Worm (Caenorhabditis elegans) whole organism, L4/young adult: ENCODE data around the gene C47E8.1.

Experiments used
- dao-5 ChIP-seq: sonication (generic microtip); optimal IDR thresholded peaks from 2 replicates; lab custom pipeline; 2016; ENCODE audit warnings: missing genotype, missing genetic modification characterization, moderate library complexity, missing compliant biosample characterization
- him-1 ChIP-seq: sonication (generic microtip); optimal IDR thresholded peaks from 2 replicates; lab custom pipeline; 2016; ENCODE audit warnings: missing genotype, missing genetic modification reagents, missing genetic modification characterization, missing compliant biosample characterization

DNA sequence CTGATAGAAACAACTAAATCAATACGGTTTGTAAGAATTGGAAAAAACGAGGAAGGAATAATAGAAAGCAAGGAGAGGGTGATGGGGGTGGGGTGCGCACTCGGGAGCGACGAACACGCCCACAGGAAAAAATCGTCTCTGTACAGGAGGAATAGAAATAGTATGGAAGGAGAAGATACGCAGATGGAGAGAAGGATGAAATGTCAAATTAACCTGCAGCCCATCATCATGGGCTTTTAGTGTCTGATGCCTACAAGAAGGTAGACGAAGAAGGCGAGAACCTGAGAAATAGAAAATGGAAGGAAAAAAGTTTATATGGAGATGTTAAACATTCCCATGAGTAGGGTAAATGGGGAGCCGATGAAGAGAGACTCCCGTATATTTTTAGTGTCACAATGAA is 30.7 kb upstream of the C47E8.1 start, which contains the start of gene F43D2.6:
- TF ChIP-seq him-1 (tag; lab: Kevin White, UChicago) = no peak
- no peak for TF ChIP-seq dao-5 (tag; lab: Kevin White, UChicago)
